Worm (Caenorhabditis elegans): ENCODE results near the gene cal-3.

DNA sequence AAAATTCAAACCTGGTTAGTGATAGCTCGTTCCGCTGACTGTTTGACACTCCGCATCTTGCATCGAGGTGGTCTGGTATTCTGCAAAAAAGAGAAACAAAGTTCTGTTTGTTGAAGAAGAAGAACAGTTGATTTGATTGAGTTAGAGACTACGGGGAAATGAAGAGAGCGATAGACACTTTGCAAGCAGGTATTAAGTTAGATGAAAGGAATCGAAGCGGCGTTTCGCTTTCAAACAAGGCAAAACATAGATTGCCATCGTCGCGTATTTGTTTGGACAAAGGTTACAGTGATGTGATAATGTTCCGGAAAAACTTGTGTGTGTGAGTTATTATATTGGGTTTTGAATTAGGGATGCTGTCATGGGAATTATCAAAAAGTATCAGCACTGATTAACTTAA, 17.7 kb downstream of the cal-3 start:
- no peak for TF ChIP-seq him-1 (tag; optimal IDR thresholded peaks at IDR 0.05)
- no peak for TF ChIP-seq lin-40 (tag; optimal IDR thresholded peaks at IDR 0.05)
- no peak for TF ChIP-seq snpc-4 (GFP tag; optimal IDR thresholded peaks at IDR 0.05)
- TF ChIP-seq snpc-4 (tag; optimal IDR thresholded peaks at IDR 0.05): no peak
